Fruit fly (Drosophila melanogaster) whole organism, embryonic: ENCODE data around the gene Sqor.
A peak's percentile ranks its signal among the peaks of the same experiment; 100 is the strongest.

Source experiments
- Ada2b ChIP-seq: fragments of 200-800 bp; sonication (Bioruptor generic); IDR thresholded peaks from 2 replicates; pipeline ENCODE4 v1.3.6; 2022; ENCODE audit warnings: missing biosample characterization, missing genetic modification characterization
- Atf6 ChIP-seq: fragments of 200-800 bp; sonication (Bioruptor generic); IDR thresholded peaks from 2 replicates; pipeline ENCODE4 v1.3.6; 2022; ENCODE audit warnings: missing biosample characterization, missing genetic modification characterization
- CG10979 ChIP-seq: fragments of 200-800 bp; sonication (Bioruptor generic); optimal IDR thresholded peaks from 2 replicates; lab custom pipeline; 2018; ENCODE audit warnings: missing biosample characterization, mild to moderate bottlenecking, missing genetic modification characterization, moderate library complexity
- CG12236 ChIP-seq: fragments of 200-800 bp; sonication (Bioruptor generic); optimal IDR thresholded peaks from 2 replicates; lab custom pipeline; 2016; ENCODE audit warnings: missing biosample characterization, missing genetic modification characterization
- CG13123 ChIP-seq: fragments of 200-800 bp; sonication (Bioruptor generic); optimal IDR thresholded peaks from 2 replicates; lab custom pipeline; 2016; ENCODE audit warnings: missing biosample characterization, missing genetic modification characterization
- CG14710 ChIP-seq: fragments of 200-800 bp; sonication (Bioruptor generic); optimal IDR thresholded peaks from 3 replicates; lab custom pipeline; 2019; ENCODE audit warnings: missing biosample characterization, mild to moderate bottlenecking, missing genetic modification characterization, moderate library complexity
- CG15514 ChIP-seq: fragments of 200-800 bp; sonication (Bioruptor generic); optimal IDR thresholded peaks from 3 replicates; lab custom pipeline; 2017; ENCODE audit warnings: missing biosample characterization, missing genetic modification characterization, mild to moderate bottlenecking, moderate library complexity, missing genetic modification reagents
- CG16813 ChIP-seq: fragments of 200-800 bp; sonication (Bioruptor generic); IDR thresholded peaks from 3 replicates; pipeline ENCODE4 v1.3.6; 2022; ENCODE audit warnings: missing biosample characterization, missing genetic modification characterization; ENCODE audit not compliant: partially characterized antibody
- CG1832 ChIP-seq: fragments of 200-800 bp; sonication (Bioruptor generic); optimal IDR thresholded peaks from 2 replicates; lab custom pipeline; 2017; ENCODE audit warnings: missing biosample characterization, mild to moderate bottlenecking, missing genetic modification characterization, inconsistent platforms
- CG2712 ChIP-seq: fragments of 200-800 bp; optimal IDR thresholded peaks from 3 replicates; lab custom pipeline; 2019; ENCODE audit warnings: missing biosample characterization, mild to moderate bottlenecking, missing genetic modification characterization, moderate library complexity
- CG2875 ChIP-seq: fragments of 200-800 bp; sonication (Bioruptor generic); optimal IDR thresholded peaks from 2 replicates; lab custom pipeline; 2017; ENCODE audit warnings: missing biosample characterization, mild to moderate bottlenecking, missing genetic modification characterization, missing genetic modification reagents
- CG31224 ChIP-seq: fragments of 200-800 bp; sonication (Bioruptor generic); IDR thresholded peaks from 2 replicates; pipeline ENCODE4 v1.3.6; 2022; ENCODE audit warnings: missing biosample characterization, missing genetic modification characterization
- CG3163 ChIP-seq: fragments of 200-800 bp; sonication (Bioruptor generic); optimal IDR thresholded peaks from 3 replicates; lab custom pipeline; 2016; ENCODE audit warnings: missing biosample characterization, missing genetic modification characterization
- CG33213 ChIP-seq: fragments of 200-800 bp; sonication (Bioruptor generic); optimal IDR thresholded peaks from 3 replicates; lab custom pipeline; 2016; ENCODE audit warnings: missing biosample characterization, missing genetic modification characterization
- CG33557 ChIP-seq: fragments of 200-800 bp; sonication (Bioruptor generic); optimal IDR thresholded peaks from 2 replicates; lab custom pipeline; 2019; ENCODE audit warnings: missing biosample characterization, mild to moderate bottlenecking, missing genetic modification characterization, moderate library complexity
- CG3838 ChIP-seq: fragments of 200-800 bp; sonication (Bioruptor generic); optimal IDR thresholded peaks from 3 replicates; lab custom pipeline; 2016; ENCODE audit warnings: missing biosample characterization, missing genetic modification characterization
- CG4328 ChIP-seq: fragments of 200-800 bp; sonication (Bioruptor generic); optimal IDR thresholded peaks from 3 replicates; lab custom pipeline; 2017; ENCODE audit warnings: missing biosample characterization, missing genetic modification reagents, missing genetic modification characterization
- CG4360 ChIP-seq: fragments of 200-800 bp; sonication (Bioruptor generic); IDR thresholded peaks from 2 replicates; pipeline ENCODE4 v1.3.6; 2022; ENCODE audit warnings: missing biosample characterization, missing genetic modification characterization
- CG4424 ChIP-seq: fragments of 200-800 bp; sonication (Bioruptor generic); optimal IDR thresholded peaks from 3 replicates; lab custom pipeline; 2016; ENCODE audit warnings: missing biosample characterization, missing genetic modification characterization
- CG4707 ChIP-seq: fragments of 200-800 bp; sonication (Bioruptor generic); optimal IDR thresholded peaks from 2 replicates; lab custom pipeline; 2018; ENCODE audit warnings: missing biosample characterization, mild to moderate bottlenecking, missing genetic modification characterization, moderate library complexity
- CG7786 ChIP-seq: fragments of 200-800 bp; sonication (Bioruptor generic); optimal IDR thresholded peaks from 2 replicates; lab custom pipeline; 2016; ENCODE audit warnings: missing biosample characterization, missing genetic modification characterization
- CTCF ChIP-seq: fragments of 200-800 bp; sonication (Bioruptor generic); optimal IDR thresholded peaks from 2 replicates; lab custom pipeline; 2017; ENCODE audit warnings: missing biosample characterization, mild to moderate bottlenecking, missing genetic modification characterization, moderate library complexity
- CrebB ChIP-seq: fragments of 200-800 bp; sonication (Bioruptor generic); optimal IDR thresholded peaks from 3 replicates; lab custom pipeline; 2018; ENCODE audit warnings: missing biosample characterization, mild to moderate bottlenecking, missing genetic modification characterization
- D19A ChIP-seq: fragments of 200-800 bp; optimal IDR thresholded peaks from 3 replicates; lab custom pipeline; 2019; ENCODE audit warnings: missing biosample characterization, mild to moderate bottlenecking, missing genetic modification characterization, moderate library complexity
- Dip2 ChIP-seq: fragments of 200-800 bp; sonication (Bioruptor generic); IDR thresholded peaks from 2 replicates; pipeline ENCODE4 v1.3.6; 2022; ENCODE audit warnings: missing biosample characterization, missing genetic modification characterization
- Fer2 ChIP-seq: fragments of 200-800 bp; sonication (Bioruptor generic); optimal IDR thresholded peaks from 2 replicates; lab custom pipeline; 2018; ENCODE audit warnings: missing biosample characterization, mild to moderate bottlenecking, missing genetic modification characterization, moderate library complexity
- Gug ChIP-seq: fragments of 200-800 bp; sonication (Bioruptor generic); IDR thresholded peaks from 4 replicates; pipeline ENCODE4 v1.3.6; 2022; ENCODE audit warnings: missing biosample characterization, missing genetic modification characterization
- HmgZ ChIP-seq: fragments of 200-800 bp; sonication (Bioruptor generic); optimal IDR thresholded peaks from 2 replicates; lab custom pipeline; 2018; ENCODE audit warnings: missing biosample characterization, mild to moderate bottlenecking, missing genetic modification characterization
- Hmr ChIP-seq: fragments of 200-800 bp; sonication (Bioruptor generic); optimal IDR thresholded peaks from 3 replicates; lab custom pipeline; 2017; ENCODE audit warnings: mild to moderate bottlenecking, missing biosample characterization, missing genetic modification reagents, missing genetic modification characterization
- PHDP ChIP-seq: fragments of 200-800 bp; sonication (Bioruptor generic); optimal IDR thresholded peaks from 3 replicates; lab custom pipeline; 2018; ENCODE audit warnings: missing biosample characterization, mild to moderate bottlenecking, missing genetic modification characterization, moderate library complexity
- Ssrp ChIP-seq: fragments of 200-800 bp; sonication (Bioruptor generic); optimal IDR thresholded peaks from 2 replicates; lab custom pipeline; 2018; ENCODE audit warnings: missing biosample characterization, mild to moderate bottlenecking, missing genetic modification characterization, moderate library complexity
- TFAM ChIP-seq: fragments of 200-800 bp; sonication (Bioruptor generic); optimal IDR thresholded peaks from 2 replicates; lab custom pipeline; 2017; ENCODE audit warnings: missing biosample characterization, missing genetic modification characterization, inconsistent platforms
- ap ChIP-seq: fragments of 200-800 bp; sonication (Bioruptor generic); IDR thresholded peaks from 2 replicates; pipeline ENCODE4 v1.3.6; 2022; ENCODE audit warnings: missing biosample characterization, missing genetic modification characterization
- bowl ChIP-seq: fragments of 200-800 bp; sonication (Bioruptor generic); IDR thresholded peaks from 2 replicates; pipeline ENCODE4 v1.3.6; 2022; ENCODE audit warnings: missing biosample characterization, missing genetic modification characterization
- chinmo ChIP-seq: fragments of 200-800 bp; sonication (Bioruptor generic); IDR thresholded peaks from 4 replicates; pipeline ENCODE4 v1.3.6; 2022; ENCODE audit warnings: missing biosample characterization, missing genetic modification characterization; ENCODE audit not compliant: partially characterized antibody
- cwo ChIP-seq: fragments of 200-800 bp; sonication (Bioruptor generic); optimal IDR thresholded peaks from 3 replicates; lab custom pipeline; 2017; ENCODE audit warnings: missing biosample characterization, missing genetic modification characterization, mild to moderate bottlenecking, moderate library complexity, missing genetic modification reagents
- fd96Cb ChIP-seq: fragments of 200-800 bp; sonication (Bioruptor generic); optimal IDR thresholded peaks from 2 replicates; lab custom pipeline; 2018; ENCODE audit warnings: missing biosample characterization, mild to moderate bottlenecking, missing genetic modification characterization, moderate library complexity
- grau ChIP-seq: fragments of 200-800 bp; optimal IDR thresholded peaks from 3 replicates; lab custom pipeline; 2019; ENCODE audit warnings: missing biosample characterization, mild to moderate bottlenecking, missing genetic modification characterization, moderate library complexity
- hth ChIP-seq: fragments of >200 bp; optimal IDR thresholded peaks from 2 replicates; lab custom pipeline; 2017; ENCODE audit warnings: inconsistent platforms
- nerfin-2 ChIP-seq: fragments of 200-800 bp; sonication (Bioruptor generic); IDR thresholded peaks from 2 replicates; pipeline ENCODE4 v1.3.6; 2022; ENCODE audit warnings: missing biosample characterization, missing genetic modification characterization; ENCODE audit not compliant: partially characterized antibody
- pros ChIP-seq: fragments of 200-800 bp; sonication (Bioruptor generic); optimal IDR thresholded peaks from 3 replicates; lab custom pipeline; 2019; ENCODE audit warnings: missing biosample characterization, mild to moderate bottlenecking, missing genetic modification characterization, moderate library complexity
- psq ChIP-seq: fragments of 200-800 bp; sonication (Bioruptor generic); optimal IDR thresholded peaks from 2 replicates; lab custom pipeline; 2017; ENCODE audit warnings: missing biosample characterization, missing genetic modification characterization
- pum ChIP-seq: fragments of 200-800 bp; sonication (Bioruptor generic); optimal IDR thresholded peaks from 2 replicates; lab custom pipeline; 2016; ENCODE audit warnings: missing biosample characterization, missing genetic modification characterization
- ranshi ChIP-seq: fragments of 200-800 bp; sonication (Bioruptor generic); IDR thresholded peaks from 2 replicates; pipeline ENCODE4 v1.3.6; 2022; ENCODE audit warnings: missing biosample characterization, missing genetic modification characterization
- slbo ChIP-seq: fragments of 200-800 bp; sonication (Bioruptor generic); IDR thresholded peaks from 2 replicates; pipeline ENCODE4 v1.3.6; 2022; ENCODE audit warnings: missing biosample characterization, missing genetic modification characterization
- so ChIP-seq: fragments of 200-800 bp; sonication (Bioruptor generic); IDR thresholded peaks from 3 replicates; pipeline ENCODE4 v1.3.6; 2022; ENCODE audit warnings: missing biosample characterization, missing genetic modification characterization
- tin ChIP-seq: fragments of 200-800 bp; sonication (Bioruptor generic); optimal IDR thresholded peaks from 3 replicates; lab custom pipeline; 2016; ENCODE audit warnings: missing biosample characterization, missing genetic modification characterization
- tio ChIP-seq: fragments of 200-800 bp; sonication (Bioruptor generic); optimal IDR thresholded peaks from 2 replicates; lab custom pipeline; 2017; ENCODE audit warnings: missing biosample characterization, missing genetic modification characterization, inconsistent platforms
- toy ChIP-seq: fragments of 200-800 bp; sonication (Bioruptor generic); IDR thresholded peaks from 2 replicates; pipeline ENCODE4 v1.3.6; 2022; ENCODE audit warnings: missing biosample characterization, missing genetic modification characterization

Gene Sqor

DNA sequence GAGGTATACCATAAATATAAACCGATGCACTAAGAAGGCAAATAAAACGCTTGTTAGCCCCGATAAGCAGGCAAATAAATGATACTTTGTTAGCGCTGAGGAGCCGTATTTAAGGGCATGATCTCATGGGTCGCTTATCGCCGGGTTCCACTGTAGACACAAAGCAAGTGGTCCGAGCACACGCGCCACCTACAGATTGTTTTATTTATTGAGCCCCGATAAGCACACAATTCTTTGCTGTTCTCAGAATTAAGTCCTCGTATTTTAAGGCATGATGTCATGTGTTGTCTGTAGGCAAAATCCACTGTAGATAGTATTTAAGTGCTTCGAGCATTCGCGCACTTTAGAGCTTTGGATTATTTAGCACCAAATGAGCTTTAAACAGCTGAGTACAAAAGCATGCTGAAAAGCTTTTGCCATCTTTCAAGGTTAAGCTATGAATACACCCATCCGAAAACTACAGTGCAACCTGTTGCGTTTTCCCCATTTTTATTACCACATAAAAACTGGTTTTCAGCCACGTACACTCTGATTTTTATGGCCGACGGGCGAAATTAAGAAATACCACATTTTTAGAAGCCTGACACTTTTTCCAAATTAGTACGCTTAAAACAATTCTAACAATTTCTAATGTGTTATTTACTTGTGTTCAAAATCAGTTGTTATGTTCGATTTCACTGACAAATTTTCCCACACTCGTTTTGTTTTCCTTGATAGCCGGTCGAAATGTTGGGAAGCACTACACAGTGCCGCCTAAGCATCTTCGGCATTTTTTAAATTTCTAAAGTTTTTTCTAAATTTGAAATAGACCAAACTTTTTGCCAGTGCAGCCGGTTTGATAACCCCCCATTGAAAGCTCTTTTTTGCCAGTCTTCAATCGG, at the start of gene Sqor (continued):
- TF ChIP-seq Dip2 (GFP tag; lab: Robert Waterston, UW): peak; percentile 35; the same call in 1 of the 2 replicates
- peak; percentile 87 for TF ChIP-seq slbo
- TF ChIP-seq CG2712 (tag; lab: Kevin White, UChicago): peak; percentile 79
- TF ChIP-seq CG3163 (GFP tag; lab: Kevin White, UChicago): peak; percentile 70
- TF ChIP-seq CG13123 (GFP tag; lab: Kevin White, UChicago): peak; percentile 29
- TF ChIP-seq Ssrp (tag; lab: Kevin White, UChicago): peak; percentile 79
- peak; percentile 74 for TF ChIP-seq CG15514 (GFP tag; lab: Kevin White, UChicago)
- TF ChIP-seq D19A: peak; percentile 64
- TF ChIP-seq CrebB (tag; lab: Kevin White, UChicago): peak; percentile 73
- TF ChIP-seq CG31224: peak; percentile 63
- peak; percentile 87 for TF ChIP-seq HmgZ
- peak; percentile 89 for TF ChIP-seq CG7786 (GFP tag; lab: Kevin White, UChicago)
- peak; percentile 61; the same call in 2 of the 4 replicates for TF ChIP-seq chinmo (GFP tag; lab: Robert Waterston, UW)
- peak; percentile 21 for TF ChIP-seq CG14710 (tag; lab: Kevin White, UChicago)
- TF ChIP-seq grau (tag; lab: Kevin White, UChicago): peak; percentile 99
- peak; percentile 61 for TF ChIP-seq bowl (GFP tag; lab: Robert Waterston, UW)
- peak; percentile 60; the same call in 1 of the 2 replicates for TF ChIP-seq toy (GFP tag; lab: Robert Waterston, UW)
- peak; percentile 27 for TF ChIP-seq CG12236
- TF ChIP-seq cwo (GFP tag; lab: Kevin White, UChicago): peak; percentile 83
- TF ChIP-seq CG4360 (GFP tag; lab: Robert Waterston, UW): peak; percentile 41; the same call in 1 of the 2 replicates
- TF ChIP-seq CG1832 (GFP tag; lab: Kevin White, UChicago): no peak
- no peak for TF ChIP-seq TFAM (GFP tag; lab: Kevin White, UChicago)
- peak; percentile 72 for TF ChIP-seq CG4328
- peak; percentile 89 for TF ChIP-seq Hmr (GFP tag; lab: Kevin White, UChicago)
- peak; percentile 31 for TF ChIP-seq CG2875 (GFP tag; lab: Kevin White, UChicago)
- peak; percentile 73 for TF ChIP-seq fd96Cb (tag; lab: Kevin White, UChicago)
- TF ChIP-seq CG10979: peak; percentile 33
- TF ChIP-seq Ada2b (GFP tag; lab: Robert Waterston, UW): peak; percentile 81
- peak; percentile 79 for TF ChIP-seq CG33213
- TF ChIP-seq ap (GFP tag; lab: Robert Waterston, UW): peak; percentile 54
- TF ChIP-seq pum: peak; percentile 84
- peak; percentile 66 for TF ChIP-seq CG4424 (GFP tag; lab: Kevin White, UChicago)
- peak; percentile 89 for TF ChIP-seq CTCF (GFP tag; lab: Kevin White, UChicago)
- TF ChIP-seq CG3838: peak; percentile 52
- TF ChIP-seq Atf6 (GFP tag; lab: Robert Waterston, UW): peak; percentile 82
- TF ChIP-seq CG4707 (GFP tag; lab: Kevin White, UChicago): peak; percentile 34
- TF ChIP-seq Fer2: peak; percentile 66
- TF ChIP-seq hth (lab: Kevin White, UChicago): no peak
- peak; percentile 59 for TF ChIP-seq ranshi (GFP tag; lab: Robert Waterston, UW)
- peak; percentile 12; the same call in 1 of the 2 replicates for TF ChIP-seq nerfin-2 (GFP tag; lab: Robert Waterston, UW)
- no peak for TF ChIP-seq tio (GFP tag; lab: Kevin White, UChicago)
- TF ChIP-seq so (GFP tag; lab: Robert Waterston, UW): peak; percentile 85
- TF ChIP-seq CG16813 (GFP tag; lab: Robert Waterston, UW): no peak
- TF ChIP-seq tin (GFP tag; lab: Kevin White, UChicago): peak; percentile 54
- peak; percentile 89 for TF ChIP-seq PHDP (tag; lab: Kevin White, UChicago)
- TF ChIP-seq CG33557: peak; percentile 2
- peak; percentile 27 for TF ChIP-seq pros (GFP tag; lab: Kevin White, UChicago)
- peak; percentile 73; the same call in 3 of the 4 replicates for TF ChIP-seq Gug (GFP tag; lab: Robert Waterston, UW)
- peak; percentile 38 for TF ChIP-seq psq
